Worm (Caenorhabditis elegans): ENCODE data around the gene snfc-5.

DNA sequence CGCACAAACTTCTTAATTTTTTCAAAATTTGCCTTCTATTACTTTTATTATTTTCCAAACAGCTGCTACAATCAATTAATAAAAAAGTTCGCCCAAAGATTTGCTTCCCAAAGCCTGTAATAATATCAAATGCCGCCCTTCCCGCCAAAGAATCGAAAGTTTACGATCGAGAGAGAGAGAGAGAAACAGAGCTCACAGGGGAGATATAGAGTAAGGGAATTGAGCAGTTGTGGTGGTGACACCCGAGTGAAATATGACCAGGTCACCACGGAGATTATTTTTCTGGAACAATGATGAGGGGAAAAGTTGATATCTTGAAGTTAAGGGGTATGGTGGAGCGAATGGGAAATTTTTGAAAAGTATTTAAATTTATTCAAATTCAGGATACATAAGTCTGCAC is 44.7 kb upstream of the snfc-5 start:
- no peak for TF ChIP-seq nhr-28 (tag; optimal IDR thresholded peaks at IDR 0.05)
- no peak for TF ChIP-seq ceh-39 (tag; optimal IDR thresholded peaks at IDR 0.05)
- TF ChIP-seq nhr-12 (tag; optimal IDR thresholded peaks at IDR 0.05), result no peak
- TF ChIP-seq pha-4 (tag; optimal IDR thresholded peaks at IDR 0.05), result no peak
- no peak for TF ChIP-seq mab-5 (tag; optimal IDR thresholded peaks at IDR 0.05)
- TF ChIP-seq lin-32 (GFP tag; optimal IDR thresholded peaks at IDR 0.05), result no peak
- no peak for TF ChIP-seq elt-1 (tag; optimal IDR thresholded peaks at IDR 0.05; ENCODE audit: borderline replicate concordance, insufficient read depth)

All from whole organism, mixed stage, embryonic.